Comparison of ENCODE assay signal across 4 worm cellular contexts in the genomic region with DNA sequence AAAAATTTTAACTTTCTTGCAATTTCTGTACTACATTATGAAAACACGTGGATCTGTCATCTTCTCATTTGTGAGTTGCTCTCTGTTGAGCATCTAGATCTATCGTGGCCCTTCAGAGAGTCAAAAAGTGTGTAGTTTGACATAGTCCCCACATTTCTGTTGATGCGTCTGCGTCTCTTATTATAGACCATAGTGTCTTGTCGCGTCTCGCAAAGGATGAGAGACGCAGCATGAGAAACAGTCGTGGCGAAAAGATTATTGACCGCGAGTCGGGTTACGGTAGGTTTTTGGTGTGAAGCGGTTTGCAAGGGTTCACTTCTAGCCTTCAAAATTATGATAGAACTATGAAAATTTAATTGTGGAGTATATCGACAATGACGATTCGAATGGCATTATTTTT.
TF ChIP-seq lines count a peak whose summit lies in the region.

No protein-coding gene starts in this region.

TF ChIP-seq in whole organism, L2 larva, 48 proteins besides CTCF, POLR2A, EP300 and RAD21 (continues in another document):
- peak; percentile 3 for TF ChIP-seq nhr-25 (tag; optimal IDR thresholded peaks at IDR 0.05; lab: Kevin White, UChicago)
- TF ChIP-seq fos-1 (tag; optimal IDR thresholded peaks at IDR 0.05; lab: Kevin White, UChicago): peak; percentile 46
- TF ChIP-seq nhr-21 (tag; optimal IDR thresholded peaks at IDR 0.05; lab: Kevin White, UChicago): peak; percentile 39
- peak; percentile 80 for TF ChIP-seq F13H6.1 (tag; optimal IDR thresholded peaks at IDR 0.05; lab: Kevin White, UChicago)
- peak; percentile 89 to 98 for TF ChIP-seq lsy-2 (tag; optimal IDR thresholded peaks at IDR 0.05; lab: Kevin White, UChicago)
- TF ChIP-seq sma-3 (GFP tag; optimal IDR thresholded peaks at IDR 0.05; lab: Kevin White, UChicago): peak; percentile 53
- TF ChIP-seq mdl-1 (tag; optimal IDR thresholded peaks at IDR 0.05; lab: Kevin White, UChicago): peak in 1 of 2 experiments; percentile 71
- peak; percentile 40 for TF ChIP-seq lin-13 (GFP tag; optimal IDR thresholded peaks at IDR 0.05; lab: Kevin White, UChicago)
- peak; percentile 23 for TF ChIP-seq nhr-6 (tag; optimal IDR thresholded peaks at IDR 0.05; lab: Kevin White, UChicago)
- peak; percentile 8 for TF ChIP-seq nhr-10 (tag; optimal IDR thresholded peaks at IDR 0.05; lab: Kevin White, UChicago)
- TF ChIP-seq peb-1 (tag; optimal IDR thresholded peaks at IDR 0.05; lab: Kevin White, UChicago): no peak
- TF ChIP-seq sem-4 (tag; optimal IDR thresholded peaks at IDR 0.05; lab: Kevin White, UChicago): peak; percentile 4
- peak; percentile 28 for TF ChIP-seq zag-1 (tag; optimal IDR thresholded peaks at IDR 0.05; lab: Kevin White, UChicago)
- TF ChIP-seq ztf-1 (GFP tag; conservative IDR thresholded peaks at IDR 0.05; lab: Robert Waterston, UW): no peak
- peak; percentile 42 for TF ChIP-seq gmeb-1 (tag; optimal IDR thresholded peaks at IDR 0.05; lab: Kevin White, UChicago)
- TF ChIP-seq nhr-77 (tag; optimal IDR thresholded peaks at IDR 0.05; lab: Kevin White, UChicago): no peak
- peak; percentile 80 for TF ChIP-seq nhr-129 (tag; optimal IDR thresholded peaks at IDR 0.05; lab: Kevin White, UChicago)
- TF ChIP-seq sma-9 (GFP tag; optimal IDR thresholded peaks at IDR 0.05; lab: Kevin White, UChicago): peak; percentile 95
- TF ChIP-seq sma-9 (tag; optimal IDR thresholded peaks at IDR 0.05; lab: Kevin White, UChicago): no peak
- no peak for TF ChIP-seq elt-1 (tag; optimal IDR thresholded peaks at IDR 0.05; lab: Kevin White, UChicago)
- TF ChIP-seq alr-1 (tag; optimal IDR thresholded peaks at IDR 0.05; lab: Kevin White, UChicago): no peak
- no peak for TF ChIP-seq ztf-11 (tag; optimal IDR thresholded peaks at IDR 0.05; lab: Kevin White, UChicago)

TF ChIP-seq in whole organism, L4 larva, 104 proteins besides CTCF, POLR2A, EP300 and RAD21 (continues in another document):
- TF ChIP-seq lin-39 (tag; optimal IDR thresholded peaks at IDR 0.05; lab: Kevin White, UChicago): no peak
- no peak for TF ChIP-seq unc-39 (tag; optimal IDR thresholded peaks at IDR 0.05; lab: Kevin White, UChicago)
- TF ChIP-seq dve-1 (tag; optimal IDR thresholded peaks at IDR 0.05; lab: Kevin White, UChicago; ENCODE audit: insufficient read depth): peak; percentile 75
- TF ChIP-seq T26A8.4 (GFP tag; IDR thresholded peaks at IDR 0.05; lab: Robert Waterston, UW): peak; percentile 38; the same call in 1 of the 2 replicates
- TF ChIP-seq mep-1 (tag; optimal IDR thresholded peaks at IDR 0.05; lab: Kevin White, UChicago): no peak
- TF ChIP-seq lin-38 (GFP tag; IDR thresholded peaks at IDR 0.05; lab: Robert Waterston, UW): no peak
- TF ChIP-seq R02D3.7 (tag; optimal IDR thresholded peaks at IDR 0.05; lab: Kevin White, UChicago): no peak
- TF ChIP-seq snpc-1.2 (GFP tag; IDR thresholded peaks at IDR 0.05; lab: Robert Waterston, UW): no peak
- TF ChIP-seq lim-7 (GFP tag; IDR thresholded peaks at IDR 0.05; lab: Robert Waterston, UW): no peak
- no peak for TF ChIP-seq F37D6.2 (tag; optimal IDR thresholded peaks at IDR 0.05; lab: Kevin White, UChicago)
- peak; percentile 51 for TF ChIP-seq rbr-2 (tag; optimal IDR thresholded peaks at IDR 0.05; lab: Kevin White, UChicago)
- TF ChIP-seq snpc-4 (tag; optimal IDR thresholded peaks at IDR 0.05; lab: Kevin White, UChicago): no peak
- TF ChIP-seq ceh-62 (tag; optimal IDR thresholded peaks at IDR 0.05; lab: Kevin White, UChicago): no peak
- TF ChIP-seq mdl-1 (tag; optimal IDR thresholded peaks at IDR 0.05; lab: Kevin White, UChicago): peak; percentile 45 to 65
- TF ChIP-seq ces-1 (GFP tag; optimal IDR thresholded peaks at IDR 0.05; lab: Kevin White, UChicago): no peak
- TF ChIP-seq ceh-28 (tag; optimal IDR thresholded peaks at IDR 0.05; lab: Kevin White, UChicago): peak; percentile 33
- no peak for TF ChIP-seq daf-12 (tag; optimal IDR thresholded peaks at IDR 0.05; lab: Kevin White, UChicago)
- peak; percentile 31 for TF ChIP-seq duxl-1 (tag; optimal IDR thresholded peaks at IDR 0.05; lab: Kevin White, UChicago; ENCODE audit: poor library complexity)
- peak; percentile 46 for TF ChIP-seq nhr-11 (tag; optimal IDR thresholded peaks at IDR 0.05; lab: Kevin White, UChicago)
- TF ChIP-seq nhr-111 (GFP tag; optimal IDR thresholded peaks at IDR 0.05; lab: Kevin White, UChicago): no peak
- no peak for TF ChIP-seq ztf-7 (tag; optimal IDR thresholded peaks at IDR 0.05; lab: Kevin White, UChicago)
- no peak for TF ChIP-seq Y48G9A.11 (GFP tag; IDR thresholded peaks at IDR 0.05; lab: Robert Waterston, UW)

TF ChIP-seq in whole organism, late embryonic, 69 proteins besides CTCF, POLR2A, EP300 and RAD21:
- TF ChIP-seq dmd-4 (tag; optimal IDR thresholded peaks at IDR 0.05; lab: Kevin White, UChicago; ENCODE audit: borderline replicate concordance): no peak
- no peak for TF ChIP-seq syd-9 (tag; optimal IDR thresholded peaks at IDR 0.05; lab: Kevin White, UChicago)
- TF ChIP-seq eyg-1 (tag; optimal IDR thresholded peaks at IDR 0.05; lab: Kevin White, UChicago): no peak
- peak; percentile 4 for TF ChIP-seq K09A11.1 (tag; optimal IDR thresholded peaks at IDR 0.05; lab: Kevin White, UChicago; ENCODE audit: insufficient read depth)
- TF ChIP-seq unc-55 (GFP tag; optimal IDR thresholded peaks at IDR 0.05; lab: Kevin White, UChicago): peak; percentile 90
- TF ChIP-seq unc-42 (tag; optimal IDR thresholded peaks at IDR 0.05; lab: Kevin White, UChicago): peak; percentile 25
- peak; percentile 50 for TF ChIP-seq hlh-30 (tag; optimal IDR thresholded peaks at IDR 0.05; lab: Kevin White, UChicago; ENCODE audit: insufficient read depth)
- peak; percentile 84 for TF ChIP-seq nfya-1 (tag; optimal IDR thresholded peaks at IDR 0.05; lab: Kevin White, UChicago)
- peak; percentile 20 for TF ChIP-seq rnt-1 (tag; optimal IDR thresholded peaks at IDR 0.05; lab: Kevin White, UChicago)
- TF ChIP-seq tbx-2 (tag; optimal IDR thresholded peaks at IDR 0.05; lab: Kevin White, UChicago): peak; percentile 48
- peak; percentile 63 for TF ChIP-seq ceh-48 (tag; optimal IDR thresholded peaks at IDR 0.05; lab: Kevin White, UChicago)
- no peak for TF ChIP-seq C38D4.7 (GFP tag; optimal IDR thresholded peaks at IDR 0.05; lab: Kevin White, UChicago)
- TF ChIP-seq dve-1 (tag; optimal IDR thresholded peaks at IDR 0.05; lab: Kevin White, UChicago): peak; percentile 51
- peak; percentile 32 for TF ChIP-seq pax-1 (tag; optimal IDR thresholded peaks at IDR 0.05; lab: Kevin White, UChicago)
- TF ChIP-seq ahr-1 (tag; optimal IDR thresholded peaks at IDR 0.05; lab: Kevin White, UChicago): no peak
- peak; percentile 72 for TF ChIP-seq ceh-31 (tag; optimal IDR thresholded peaks at IDR 0.05; lab: Kevin White, UChicago)
- peak; percentile 57 for TF ChIP-seq ceh-34 (tag; optimal IDR thresholded peaks at IDR 0.05; lab: Kevin White, UChicago)
- TF ChIP-seq pros-1 (tag; optimal IDR thresholded peaks at IDR 0.05; lab: Kevin White, UChicago): peak; percentile 10
- peak; percentile 16 for TF ChIP-seq ceh-18 (tag; optimal IDR thresholded peaks at IDR 0.05; lab: Kevin White, UChicago)
TF ChIP-seq in whole organism, late embryonic: peak in this region for 14.

TF ChIP-seq in whole organism, mixed stage, embryonic, 35 proteins besides CTCF, POLR2A, EP300 and RAD21:
- no peak for TF ChIP-seq cnd-1 (tag; optimal IDR thresholded peaks at IDR 0.05; lab: Kevin White, UChicago)
- TF ChIP-seq mep-1 (tag; optimal IDR thresholded peaks at IDR 0.05; lab: Kevin White, UChicago): peak; percentile 51
- TF ChIP-seq mls-2 (tag; optimal IDR thresholded peaks at IDR 0.05; lab: Kevin White, UChicago): no peak
- TF ChIP-seq ztf-11 (tag; optimal IDR thresholded peaks at IDR 0.05; lab: Kevin White, UChicago): no peak
- TF ChIP-seq tbx-8 (GFP tag; optimal IDR thresholded peaks at IDR 0.05; lab: Kevin White, UChicago): no peak
- no peak for TF ChIP-seq M03D4.4 (tag; optimal IDR thresholded peaks at IDR 0.05; lab: Kevin White, UChicago)
- TF ChIP-seq blmp-1 (tag; optimal IDR thresholded peaks at IDR 0.05; lab: Kevin White, UChicago): no peak
- peak; percentile 28 for TF ChIP-seq hlh-1 (tag; optimal IDR thresholded peaks at IDR 0.05; lab: Kevin White, UChicago)
- TF ChIP-seq nhr-237 (tag; optimal IDR thresholded peaks at IDR 0.05; lab: Kevin White, UChicago): peak; percentile 52
- TF ChIP-seq drap-1 (GFP tag; optimal IDR thresholded peaks at IDR 0.05; lab: Kevin White, UChicago): no peak
- peak; percentile 77 for TF ChIP-seq ces-1 (GFP tag; optimal IDR thresholded peaks at IDR 0.05; lab: Kevin White, UChicago)
- TF ChIP-seq lsy-2 (tag; optimal IDR thresholded peaks at IDR 0.05; lab: Kevin White, UChicago): peak; percentile 95
- TF ChIP-seq pha-4 (tag; optimal IDR thresholded peaks at IDR 0.05; lab: Kevin White, UChicago): peak; percentile 77
- no peak for TF ChIP-seq flh-1 (GFP tag; optimal IDR thresholded peaks at IDR 0.05; lab: Kevin White, UChicago)
- TF ChIP-seq ceh-43 (GFP tag; optimal IDR thresholded peaks at IDR 0.05; lab: Kevin White, UChicago): no peak
- TF ChIP-seq snpc-4 (tag; optimal IDR thresholded peaks at IDR 0.05; lab: Kevin White, UChicago): no peak
- peak; percentile 71 for TF ChIP-seq unc-62 (GFP tag; optimal IDR thresholded peaks at IDR 0.05; lab: Kevin White, UChicago)
- no peak for TF ChIP-seq lin-32 (GFP tag; optimal IDR thresholded peaks at IDR 0.05; lab: Kevin White, UChicago)
- TF ChIP-seq lin-13 (tag; optimal IDR thresholded peaks at IDR 0.05; lab: Kevin White, UChicago): peak; percentile 45
- TF ChIP-seq nhr-76 (tag; optimal IDR thresholded peaks at IDR 0.05; lab: Kevin White, UChicago): no peak
- no peak for TF ChIP-seq sptf-1 (tag; optimal IDR thresholded peaks at IDR 0.05; lab: Kevin White, UChicago)
- TF ChIP-seq ceh-39 (tag; optimal IDR thresholded peaks at IDR 0.05; lab: Kevin White, UChicago): peak; percentile 3
- TF ChIP-seq nhr-2 (tag; optimal IDR thresholded peaks at IDR 0.05; lab: Kevin White, UChicago): peak; percentile 0
- no peak for TF ChIP-seq unc-120 (tag; optimal IDR thresholded peaks at IDR 0.05; lab: Kevin White, UChicago; ENCODE audit: poor library complexity, severe bottlenecking)
- no peak for TF ChIP-seq ham-2 (GFP tag; optimal IDR thresholded peaks at IDR 0.05; lab: Kevin White, UChicago)
- no peak for TF ChIP-seq nhr-28 (tag; optimal IDR thresholded peaks at IDR 0.05; lab: Kevin White, UChicago)
- TF ChIP-seq mab-5 (tag; optimal IDR thresholded peaks at IDR 0.05; lab: Kevin White, UChicago): no peak
- TF ChIP-seq elt-3 (tag; optimal IDR thresholded peaks at IDR 0.05; lab: Kevin White, UChicago): no peak
